Fruit fly (Drosophila melanogaster) whole organism, embryonic: ENCODE measurements around the gene CG43307.

Experiments used
- Aef1 ChIP-seq: fragments of 200-800 bp; sonication (Bioruptor generic); IDR thresholded peaks from 3 replicates; pipeline ENCODE4 v1.3.6; 2022; ENCODE audit warnings: missing biosample characterization, missing genetic modification characterization
- Atf6 ChIP-seq: fragments of 200-800 bp; sonication (Bioruptor generic); IDR thresholded peaks from 2 replicates; pipeline ENCODE4 v1.3.6; 2022; ENCODE audit warnings: missing biosample characterization, missing genetic modification characterization
- Bdp1 ChIP-seq: fragments of 200-800 bp; sonication (Bioruptor generic); optimal IDR thresholded peaks from 3 replicates; lab custom pipeline; 2016; ENCODE audit warnings: missing biosample characterization, missing genetic modification characterization
- CG11695 ChIP-seq: fragments of 200-800 bp; sonication (Bioruptor generic); IDR thresholded peaks from 3 replicates; pipeline ENCODE4 v1.3.6; 2022; ENCODE audit warnings: missing biosample characterization, missing genetic modification characterization
- CG12744 ChIP-seq: fragments of 200-800 bp; sonication (Bioruptor generic); optimal IDR thresholded peaks from 2 replicates; lab custom pipeline; 2016; ENCODE audit warnings: missing biosample characterization, missing genetic modification characterization
- CG12942 ChIP-seq: fragments of 200-800 bp; sonication (Bioruptor generic); optimal IDR thresholded peaks from 3 replicates; lab custom pipeline; 2016; ENCODE audit warnings: missing biosample characterization, missing genetic modification characterization
- CG13775 ChIP-seq: fragments of 200-800 bp; sonication (Bioruptor generic); optimal IDR thresholded peaks from 3 replicates; lab custom pipeline; 2017; ENCODE audit warnings: missing biosample characterization, mild to moderate bottlenecking, missing genetic modification characterization
- CG14014 ChIP-seq: fragments of 200-800 bp; sonication (Bioruptor generic); IDR thresholded peaks from 2 replicates; pipeline ENCODE4 v1.3.6; 2022; ENCODE audit warnings: missing biosample characterization, missing genetic modification characterization
- CG14667 ChIP-seq: fragments of 200-800 bp; sonication (Bioruptor generic); IDR thresholded peaks from 2 replicates; pipeline ENCODE4 v1.3.6; 2022; ENCODE audit warnings: missing biosample characterization, missing genetic modification characterization
- CG14965 ChIP-seq: fragments of 200-800 bp; sonication (Bioruptor generic); optimal IDR thresholded peaks from 2 replicates; lab custom pipeline; 2016; ENCODE audit warnings: missing biosample characterization, missing genetic modification characterization, borderline replicate concordance
- CG16813 ChIP-seq: fragments of 200-800 bp; sonication (Bioruptor generic); IDR thresholded peaks from 3 replicates; pipeline ENCODE4 v1.3.6; 2022; ENCODE audit warnings: missing biosample characterization, missing genetic modification characterization; ENCODE audit not compliant: partially characterized antibody
- CG31388 ChIP-seq: fragments of 200-800 bp; sonication (Bioruptor generic); optimal IDR thresholded peaks from 2 replicates; lab custom pipeline; 2016; ENCODE audit warnings: missing biosample characterization, missing genetic modification characterization
- CG6813 ChIP-seq: fragments of 200-800 bp; sonication (Bioruptor generic); optimal IDR thresholded peaks from 2 replicates; lab custom pipeline; 2017; ENCODE audit warnings: missing biosample characterization, missing genetic modification characterization, mild to moderate bottlenecking, moderate library complexity, missing genetic modification reagents
- Dad ChIP-seq: fragments of 200-800 bp; sonication (Bioruptor generic); optimal IDR thresholded peaks from 3 replicates; lab custom pipeline; 2016; ENCODE audit warnings: missing biosample characterization, missing genetic modification characterization
- Dbx ChIP-seq: fragments of 200-800 bp; sonication (Bioruptor generic); IDR thresholded peaks from 3 replicates; pipeline ENCODE4 v1.3.6; 2022; ENCODE audit warnings: missing biosample characterization, missing genetic modification characterization
- ERR ChIP-seq: fragments of 200-800 bp; sonication (Bioruptor generic); optimal IDR thresholded peaks from 2 replicates; lab custom pipeline; 2016; ENCODE audit warnings: missing biosample characterization, missing genetic modification characterization
- HHEX ChIP-seq: fragments of 200-800 bp; sonication (Bioruptor generic); optimal IDR thresholded peaks from 3 replicates; lab custom pipeline; 2017; ENCODE audit warnings: missing biosample characterization, mild to moderate bottlenecking, missing genetic modification characterization, missing genetic modification reagents
- HLH3B ChIP-seq: fragments of 200-800 bp; sonication (Bioruptor generic); IDR thresholded peaks from 2 replicates; pipeline ENCODE4 v1.3.6; 2022; ENCODE audit warnings: missing biosample characterization, missing genetic modification characterization
- Hand ChIP-seq: fragments of 200-800 bp; sonication (Bioruptor generic); optimal IDR thresholded peaks from 2 replicates; lab custom pipeline; 2017; ENCODE audit warnings: mild to moderate bottlenecking, missing biosample characterization, missing genetic modification reagents, missing genetic modification characterization
- Hsf ChIP-seq: fragments of 200-800 bp; sonication (Bioruptor generic); optimal IDR thresholded peaks from 3 replicates; lab custom pipeline; 2016; ENCODE audit warnings: missing biosample characterization, missing genetic modification characterization
- Jarid2 ChIP-seq: fragments of 200-800 bp; sonication (Bioruptor generic); optimal IDR thresholded peaks from 3 replicates; lab custom pipeline; 2017; ENCODE audit warnings: mild to moderate bottlenecking, missing biosample characterization, missing genetic modification reagents, missing genetic modification characterization
- MTF-1 ChIP-seq: fragments of 200-800 bp; sonication (Bioruptor generic); optimal IDR thresholded peaks from 2 replicates; lab custom pipeline; 2018; ENCODE audit warnings: missing biosample characterization, mild to moderate bottlenecking, missing genetic modification characterization, borderline replicate concordance
- NFAT ChIP-seq: fragments of 200-800 bp; sonication (Bioruptor generic); IDR thresholded peaks from 2 replicates; pipeline ENCODE4 v1.3.6; 2022; ENCODE audit warnings: missing biosample characterization, missing genetic modification characterization
- Oli ChIP-seq: fragments of 200-800 bp; sonication (Bioruptor generic); optimal IDR thresholded peaks from 2 replicates; lab custom pipeline; 2018; ENCODE audit warnings: missing biosample characterization, mild to moderate bottlenecking, missing genetic modification characterization, moderate library complexity
- Poxn ChIP-seq: fragments of 200-800 bp; sonication (Bioruptor generic); IDR thresholded peaks from 2 replicates; pipeline ENCODE4 v1.3.6; 2022; ENCODE audit warnings: missing biosample characterization, missing genetic modification characterization
- Sry-β ChIP-seq: fragments of 200-800 bp; sonication (Bioruptor generic); optimal IDR thresholded peaks from 2 replicates; lab custom pipeline; 2018; ENCODE audit warnings: missing biosample characterization, mild to moderate bottlenecking, missing genetic modification characterization, moderate library complexity
- Xbp1 ChIP-seq: fragments of 200-800 bp; sonication (Bioruptor generic); optimal IDR thresholded peaks from 3 replicates; lab custom pipeline; 2016; ENCODE audit warnings: missing biosample characterization, mild to moderate bottlenecking, missing genetic modification characterization
- ab ChIP-seq: fragments of 200-800 bp; sonication (Bioruptor generic); optimal IDR thresholded peaks from 2 replicates; lab custom pipeline; 2016; ENCODE audit warnings: missing biosample characterization, missing genetic modification characterization
- amos ChIP-seq: fragments of 200-800 bp; sonication (Bioruptor generic); IDR thresholded peaks from 2 replicates; pipeline ENCODE4 v1.3.6; 2022; ENCODE audit warnings: missing biosample characterization, missing genetic modification characterization; ENCODE audit not compliant: partially characterized antibody
- ara ChIP-seq: fragments of 200-800 bp; sonication (Bioruptor generic); IDR thresholded peaks from 2 replicates; pipeline ENCODE4 v1.3.6; 2022; ENCODE audit warnings: missing biosample characterization, missing genetic modification characterization
- ase ChIP-seq: fragments of 200-800 bp; sonication (Bioruptor generic); IDR thresholded peaks from 3 replicates; pipeline ENCODE4 v1.3.6; 2022; ENCODE audit warnings: missing biosample characterization, missing genetic modification characterization
- br ChIP-seq: fragments of >200 bp; optimal IDR thresholded peaks from 2 replicates; lab custom pipeline; 2017
- chm ChIP-seq: fragments of 200-800 bp; sonication (Bioruptor generic); IDR thresholded peaks from 2 replicates; pipeline ENCODE4 v1.3.6; 2022; ENCODE audit warnings: missing biosample characterization, missing genetic modification characterization
- ci ChIP-seq: fragments of 200-800 bp; sonication (Bioruptor generic); IDR thresholded peaks from 3 replicates; pipeline ENCODE4 v1.3.6; 2022; ENCODE audit warnings: missing biosample characterization, missing genetic modification characterization
- dm ChIP-seq: fragments of 200-800 bp; sonication (Bioruptor generic); optimal IDR thresholded peaks from 3 replicates; lab custom pipeline; 2016; ENCODE audit warnings: missing biosample characterization, missing genetic modification characterization
- en ChIP-seq: fragments of 200-800 bp; sonication (Bioruptor generic); optimal IDR thresholded peaks from 2 replicates; lab custom pipeline; 2016; ENCODE audit warnings: missing biosample characterization, missing genetic modification characterization
- exex ChIP-seq: fragments of 200-800 bp; sonication (Bioruptor generic); optimal IDR thresholded peaks from 4 replicates; lab custom pipeline; 2018; ENCODE audit warnings: missing biosample characterization, mild to moderate bottlenecking, missing genetic modification characterization, moderate library complexity
- fd102C ChIP-seq: fragments of 200-800 bp; sonication (Bioruptor generic); optimal IDR thresholded peaks from 2 replicates; lab custom pipeline; 2018; ENCODE audit warnings: missing biosample characterization, mild to moderate bottlenecking, missing genetic modification characterization, moderate library complexity
- nerfin-2 ChIP-seq: fragments of 200-800 bp; sonication (Bioruptor generic); IDR thresholded peaks from 2 replicates; pipeline ENCODE4 v1.3.6; 2022; ENCODE audit warnings: missing biosample characterization, missing genetic modification characterization; ENCODE audit not compliant: partially characterized antibody
- ro ChIP-seq: fragments of 200-800 bp; sonication (Bioruptor generic); IDR thresholded peaks from 2 replicates; pipeline ENCODE4 v1.3.6; 2022; ENCODE audit warnings: missing biosample characterization, missing genetic modification characterization
- sc ChIP-seq, 3 experiments: fragments of >200 bp in 2 of 3; fragments of 200-800 bp in 1 of 3; sonication (Bioruptor generic) in 1 of 3; optimal IDR thresholded peaks; 2 replicates in 2 of 3; 3 replicates in 1 of 3; lab custom pipeline; 2017; ENCODE audit warnings: mild to moderate bottlenecking in 1 of 3, missing biosample characterization in 1 of 3, missing genetic modification characterization in 1 of 3, missing genetic modification reagents in 1 of 3
- sd ChIP-seq: fragments of 200-800 bp; sonication (Bioruptor generic); optimal IDR thresholded peaks from 3 replicates; lab custom pipeline; 2018; ENCODE audit warnings: missing biosample characterization, mild to moderate bottlenecking, missing genetic modification characterization, moderate library complexity
- sim ChIP-seq: fragments of 200-800 bp; sonication (Bioruptor generic); IDR thresholded peaks from 2 replicates; pipeline ENCODE4 v1.3.6; 2022; ENCODE audit warnings: missing biosample characterization, missing genetic modification characterization
- stwl ChIP-seq: fragments of 200-800 bp; sonication (Bioruptor generic); optimal IDR thresholded peaks from 3 replicates; lab custom pipeline; 2018; ENCODE audit warnings: missing biosample characterization, mild to moderate bottlenecking, missing genetic modification characterization, moderate library complexity
- vfl ChIP-seq: fragments of 200-800 bp; sonication (Bioruptor generic); optimal IDR thresholded peaks from 2 replicates; lab custom pipeline; 2016; ENCODE audit warnings: missing biosample characterization, missing genetic modification characterization

The CG43307 gene

DNA sequence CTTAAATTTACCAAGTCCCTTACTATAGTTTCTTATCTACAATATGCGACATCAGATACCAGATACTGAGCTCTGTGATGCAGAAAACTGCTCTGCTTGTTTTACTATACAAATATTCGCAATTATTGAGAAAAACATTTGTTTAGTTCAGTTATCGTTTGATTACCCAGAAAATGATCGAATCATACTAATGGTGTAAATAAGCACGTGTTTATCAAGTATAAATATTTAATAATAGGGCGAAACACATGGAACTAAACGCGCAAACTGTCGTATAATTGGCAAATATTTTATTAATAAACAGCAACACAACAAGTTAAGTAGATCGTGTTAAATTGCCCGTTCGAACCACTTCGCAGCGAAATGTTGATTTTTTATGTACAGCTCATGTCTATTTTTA, 13.4 kb upstream of the CG43307 start (continued):
- TF ChIP-seq ase (GFP tag; lab: Robert Waterston, UW) (no peak), stwl (tag; lab: Kevin White, UChicago) (no peak), sc (optimal IDR thresholded peaks at IDR 0.05; lab: Kevin White, UChicago) (no peak), sc (GFP tag; optimal IDR thresholded peaks at IDR 0.05; lab: Kevin White, UChicago) (no peak), dm (GFP tag; lab: Kevin White, UChicago) (no peak), HLH3B (GFP tag; lab: Robert Waterston, UW) (no peak), HHEX (peak; percentile 72), MTF-1 (GFP tag; lab: Kevin White, UChicago) (peak; percentile 15), chm (GFP tag; lab: Robert Waterston, UW) (no peak), Sry-β (GFP tag; lab: Kevin White, UChicago) (no peak), Atf6 (GFP tag; lab: Robert Waterston, UW) (peak; percentile 82), Jarid2 (GFP tag; lab: Kevin White, UChicago) (peak; percentile 37), ara (GFP tag; lab: Robert Waterston, UW) (no peak), amos (no peak), Oli (tag; lab: Kevin White, UChicago) (peak; percentile 38), Aef1 (GFP tag; lab: Robert Waterston, UW) (no peak), NFAT (no peak), en (GFP tag; lab: Kevin White, UChicago) (no peak), CG14667 (no peak), CG13775 (GFP tag; lab: Kevin White, UChicago) (no peak), ro (GFP tag; lab: Robert Waterston, UW) (no peak), CG31388 (GFP tag; lab: Kevin White, UChicago) (peak; percentile 15), CG14014 (peak; percentile 49; the same call in 1 of the 2 replicates), ERR (GFP tag; lab: Kevin White, UChicago) (no peak), CG12942 (GFP tag; lab: Kevin White, UChicago) (no peak), Hand (GFP tag; lab: Kevin White, UChicago) (peak; percentile 33), Dad (GFP tag; lab: Kevin White, UChicago) (no peak), nerfin-2 (GFP tag; lab: Robert Waterston, UW) (no peak), Hsf (peak; percentile 14), CG12744 (GFP tag; lab: Kevin White, UChicago) (peak; percentile 30), Dbx (GFP tag; lab: Robert Waterston, UW) (peak; percentile 67; the same call in 2 of the 3 replicates), CG16813 (GFP tag; lab: Robert Waterston, UW) (no peak), Xbp1 (GFP tag; lab: Kevin White, UChicago) (no peak), ci (GFP tag; lab: Robert Waterston, UW) (no peak), Poxn (GFP tag; lab: Robert Waterston, UW) (no peak), fd102C (GFP tag; lab: Kevin White, UChicago) (no peak), br (lab: Kevin White, UChicago) (no peak), CG6813 (GFP tag; lab: Kevin White, UChicago) (peak; percentile 55), CG11695 (0 out of 3 replicates have a peak, but pooled peaks have one; percentile 34), vfl (GFP tag; lab: Kevin White, UChicago) (peak; percentile 23), sim (GFP tag; lab: Robert Waterston, UW) (no peak)

DNA sequence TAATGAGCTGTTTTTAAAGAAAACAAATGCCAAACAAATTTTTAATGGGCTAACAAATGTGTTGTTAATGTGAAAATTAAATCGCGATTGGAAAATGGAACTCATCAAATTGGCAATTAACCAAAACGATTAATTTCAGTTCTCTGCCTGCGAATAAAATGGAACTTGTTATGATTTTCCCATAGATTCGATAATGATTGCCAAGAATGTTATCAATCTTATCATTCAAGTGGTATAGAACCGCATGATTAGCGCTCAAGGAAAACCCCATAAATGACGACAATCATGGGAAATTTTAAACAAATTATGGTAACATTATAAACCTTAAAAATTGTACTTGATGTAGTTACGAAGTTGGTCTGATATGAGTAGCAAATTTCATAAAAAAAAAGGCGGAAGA, 12.7 kb upstream of the CG43307 start:
- TF ChIP-seq Bdp1 (no peak), ab (GFP tag; lab: Kevin White, UChicago) (no peak), sd (peak; percentile 96), exex (tag; lab: Kevin White, UChicago) (peak; percentile 88), CG14965 (no peak)
